Fruit fly (Drosophila melanogaster) whole organism, embryonic: ENCODE data around the gene CG5853.
A peak's percentile ranks its signal among the peaks of the same experiment; 100 is the strongest.

Experiments
- Adf1 ChIP-seq: fragments of 200-800 bp; sonication (Bioruptor generic); IDR thresholded peaks from 2 replicates; pipeline ENCODE4 v1.3.6; 2022; ENCODE audit warnings: missing biosample characterization, missing genetic modification characterization
- CG10543 ChIP-seq: fragments of 200-800 bp; sonication (Bioruptor generic); optimal IDR thresholded peaks from 3 replicates; lab custom pipeline; 2017; ENCODE audit warnings: missing biosample characterization, mild to moderate bottlenecking, missing genetic modification characterization, moderate library complexity
- CG10565 ChIP-seq: fragments of 200-800 bp; sonication (Bioruptor generic); optimal IDR thresholded peaks from 3 replicates; lab custom pipeline; 2016; ENCODE audit warnings: missing biosample characterization, mild to moderate bottlenecking, missing genetic modification characterization
- CG10959 ChIP-seq: fragments of 200-800 bp; sonication (Bioruptor generic); IDR thresholded peaks from 2 replicates; pipeline ENCODE4 v1.3.6; 2022; ENCODE audit warnings: missing biosample characterization, missing genetic modification characterization
- CG11696 ChIP-seq: fragments of 200-800 bp; sonication (Bioruptor generic); IDR thresholded peaks from 2 replicates; pipeline ENCODE4 v1.3.6; 2022; ENCODE audit warnings: missing biosample characterization, missing genetic modification characterization
- CG11723 ChIP-seq: fragments of 200-800 bp; sonication (Bioruptor generic); optimal IDR thresholded peaks from 2 replicates; lab custom pipeline; 2017; ENCODE audit warnings: missing biosample characterization, mild to moderate bottlenecking, missing genetic modification characterization
- CG1603 ChIP-seq: fragments of 200-800 bp; sonication (Bioruptor generic); optimal IDR thresholded peaks from 2 replicates; lab custom pipeline; 2019; ENCODE audit warnings: missing biosample characterization, mild to moderate bottlenecking, missing genetic modification characterization, moderate library complexity
- CG16813 ChIP-seq: fragments of 200-800 bp; sonication (Bioruptor generic); IDR thresholded peaks from 3 replicates; pipeline ENCODE4 v1.3.6; 2022; ENCODE audit warnings: missing biosample characterization, missing genetic modification characterization; ENCODE audit not compliant: partially characterized antibody
- CG16815 ChIP-seq: fragments of 200-800 bp; sonication (Bioruptor generic); optimal IDR thresholded peaks from 3 replicates; lab custom pipeline; 2017; ENCODE audit warnings: missing biosample characterization, mild to moderate bottlenecking, missing genetic modification characterization
- CG17912 ChIP-seq: fragments of 200-800 bp; sonication (Bioruptor generic); optimal IDR thresholded peaks from 2 replicates; lab custom pipeline; 2018; ENCODE audit warnings: missing biosample characterization, mild to moderate bottlenecking, missing genetic modification characterization
- CG18262 ChIP-seq: fragments of 200-800 bp; optimal IDR thresholded peaks from 3 replicates; lab custom pipeline; 2019; ENCODE audit warnings: missing biosample characterization, mild to moderate bottlenecking, missing genetic modification characterization, moderate library complexity
- CG2120 ChIP-seq: fragments of 200-800 bp; sonication (Bioruptor generic); optimal IDR thresholded peaks from 3 replicates; lab custom pipeline; 2016; ENCODE audit warnings: missing biosample characterization, missing genetic modification characterization
- CG2129 ChIP-seq: fragments of 200-800 bp; sonication (Bioruptor generic); IDR thresholded peaks from 2 replicates; pipeline ENCODE4 v1.3.6; 2022; ENCODE audit warnings: missing biosample characterization, missing genetic modification characterization; ENCODE audit not compliant: partially characterized antibody
- CG3065 ChIP-seq: fragments of 200-800 bp; sonication (Bioruptor generic); optimal IDR thresholded peaks from 2 replicates; lab custom pipeline; 2016; ENCODE audit warnings: missing biosample characterization, missing genetic modification characterization
- CG32532 ChIP-seq: fragments of 200-800 bp; sonication (Bioruptor generic); IDR thresholded peaks from 2 replicates; pipeline ENCODE4 v1.3.6; 2022; ENCODE audit warnings: missing biosample characterization, missing genetic modification characterization
- CG33557 ChIP-seq: fragments of 200-800 bp; sonication (Bioruptor generic); optimal IDR thresholded peaks from 2 replicates; lab custom pipeline; 2019; ENCODE audit warnings: missing biosample characterization, mild to moderate bottlenecking, missing genetic modification characterization, moderate library complexity
- CG3838 ChIP-seq: fragments of 200-800 bp; sonication (Bioruptor generic); optimal IDR thresholded peaks from 3 replicates; lab custom pipeline; 2016; ENCODE audit warnings: missing biosample characterization, missing genetic modification characterization
- CG4360 ChIP-seq: fragments of 200-800 bp; sonication (Bioruptor generic); IDR thresholded peaks from 2 replicates; pipeline ENCODE4 v1.3.6; 2022; ENCODE audit warnings: missing biosample characterization, missing genetic modification characterization
- CG7556 ChIP-seq: fragments of 200-800 bp; sonication (Bioruptor generic); optimal IDR thresholded peaks from 2 replicates; lab custom pipeline; 2017; ENCODE audit warnings: missing biosample characterization, mild to moderate bottlenecking, missing genetic modification characterization
- CG7745 ChIP-seq: fragments of 200-800 bp; sonication (Bioruptor generic); optimal IDR thresholded peaks from 2 replicates; lab custom pipeline; 2018; ENCODE audit warnings: missing biosample characterization, mild to moderate bottlenecking, missing genetic modification characterization, moderate library complexity
- CG7987 ChIP-seq: fragments of 200-800 bp; sonication (Bioruptor generic); optimal IDR thresholded peaks from 2 replicates; lab custom pipeline; 2018; ENCODE audit warnings: missing biosample characterization, mild to moderate bottlenecking, missing genetic modification characterization, moderate library complexity
- D19B ChIP-seq: fragments of 200-800 bp; sonication (Bioruptor generic); optimal IDR thresholded peaks from 2 replicates; lab custom pipeline; 2017; ENCODE audit warnings: missing biosample characterization, mild to moderate bottlenecking, missing genetic modification characterization
- E2f1 ChIP-seq: fragments of 200-800 bp; sonication (Bioruptor generic); IDR thresholded peaks from 2 replicates; pipeline ENCODE4 v1.3.6; 2022; ENCODE audit warnings: missing biosample characterization, missing genetic modification characterization
- Fer1 ChIP-seq: fragments of 200-800 bp; sonication (Bioruptor generic); optimal IDR thresholded peaks from 2 replicates; lab custom pipeline; 2017; ENCODE audit warnings: missing biosample characterization, mild to moderate bottlenecking, missing genetic modification characterization
- GATAe ChIP-seq: fragments of 200-800 bp; sonication (Bioruptor generic); conservative IDR thresholded peaks from 2 replicates; pipeline ENCODE4 v1.3.6; 2022; ENCODE audit warnings: missing biosample characterization, missing genetic modification characterization
- H15 ChIP-seq: fragments of 200-800 bp; sonication (Bioruptor generic); IDR thresholded peaks from 3 replicates; pipeline ENCODE4 v1.3.6; 2022; ENCODE audit warnings: missing biosample characterization, missing genetic modification characterization
- HmgZ ChIP-seq: fragments of 200-800 bp; sonication (Bioruptor generic); optimal IDR thresholded peaks from 2 replicates; lab custom pipeline; 2018; ENCODE audit warnings: missing biosample characterization, mild to moderate bottlenecking, missing genetic modification characterization
- Hmr ChIP-seq: fragments of 200-800 bp; sonication (Bioruptor generic); optimal IDR thresholded peaks from 3 replicates; lab custom pipeline; 2017; ENCODE audit warnings: mild to moderate bottlenecking, missing biosample characterization, missing genetic modification reagents, missing genetic modification characterization
- Hr3 ChIP-seq: fragments of 200-800 bp; sonication (Bioruptor generic); optimal IDR thresholded peaks from 3 replicates; lab custom pipeline; 2016; ENCODE audit warnings: missing biosample characterization, missing genetic modification characterization
- Lim3 ChIP-seq: fragments of 200-800 bp; sonication (Bioruptor generic); IDR thresholded peaks from 2 replicates; pipeline ENCODE4 v1.3.6; 2022; ENCODE audit warnings: missing biosample characterization, missing genetic modification characterization
- Myb ChIP-seq: fragments of 200-800 bp; sonication (Bioruptor generic); optimal IDR thresholded peaks from 2 replicates; lab custom pipeline; 2016; ENCODE audit warnings: missing biosample characterization, missing genetic modification characterization
- NC2β ChIP-seq: fragments of 200-800 bp; sonication (Bioruptor generic); optimal IDR thresholded peaks from 2 replicates; lab custom pipeline; 2016; ENCODE audit warnings: missing biosample characterization, missing genetic modification characterization
- NFAT ChIP-seq: fragments of 200-800 bp; sonication (Bioruptor generic); IDR thresholded peaks from 2 replicates; pipeline ENCODE4 v1.3.6; 2022; ENCODE audit warnings: missing biosample characterization, missing genetic modification characterization
- Nf-YA ChIP-seq: fragments of 200-800 bp; sonication (Bioruptor generic); IDR thresholded peaks from 2 replicates; pipeline ENCODE4 v1.3.6; 2022; ENCODE audit warnings: missing biosample characterization, missing genetic modification characterization
- Ravus ChIP-seq: fragments of 200-800 bp; sonication (Bioruptor generic); IDR thresholded peaks from 2 replicates; pipeline ENCODE4 v1.3.6; 2022; ENCODE audit warnings: missing biosample characterization, missing genetic modification characterization
- ab ChIP-seq: fragments of 200-800 bp; sonication (Bioruptor generic); optimal IDR thresholded peaks from 2 replicates; lab custom pipeline; 2016; ENCODE audit warnings: missing biosample characterization, missing genetic modification characterization
- dmrt11E ChIP-seq: fragments of 200-800 bp; sonication (Bioruptor generic); optimal IDR thresholded peaks from 3 replicates; lab custom pipeline; 2018; ENCODE audit warnings: missing biosample characterization, mild to moderate bottlenecking, missing genetic modification characterization, moderate library complexity
- fd3F ChIP-seq: fragments of 200-800 bp; sonication (Bioruptor generic); optimal IDR thresholded peaks from 2 replicates; lab custom pipeline; 2018; ENCODE audit warnings: missing biosample characterization, mild to moderate bottlenecking, missing genetic modification characterization, moderate library complexity
- gem ChIP-seq: fragments of 200-800 bp; sonication (Bioruptor generic); optimal IDR thresholded peaks from 2 replicates; lab custom pipeline; 2019; ENCODE audit warnings: missing biosample characterization, mild to moderate bottlenecking, missing genetic modification characterization, moderate library complexity
- hth ChIP-seq: fragments of >200 bp; optimal IDR thresholded peaks from 2 replicates; lab custom pipeline; 2017; ENCODE audit warnings: inconsistent platforms
- jing ChIP-seq: fragments of 200-800 bp; sonication (Bioruptor generic); optimal IDR thresholded peaks from 2 replicates; lab custom pipeline; 2018; ENCODE audit warnings: missing biosample characterization, mild to moderate bottlenecking, missing genetic modification characterization
- knrl ChIP-seq: fragments of 200-800 bp; sonication (Bioruptor generic); IDR thresholded peaks from 3 replicates; pipeline ENCODE4 v1.3.6; 2022; ENCODE audit warnings: missing biosample characterization, missing genetic modification characterization; ENCODE audit not compliant: partially characterized antibody
- lilli ChIP-seq: fragments of 200-800 bp; sonication (Bioruptor generic); optimal IDR thresholded peaks from 3 replicates; lab custom pipeline; 2016; ENCODE audit warnings: missing biosample characterization, missing genetic modification characterization
- lov ChIP-seq, 2 experiments: fragments of 200-800 bp in 1 of 2; fragments of >200 bp in 1 of 2; sonication (Bioruptor generic) in 1 of 2; IDR thresholded peaks in 1 of 2; optimal IDR thresholded peaks in 1 of 2; 2 replicates in 1 of 2; 3 replicates in 1 of 2; pipeline versions ENCODE4 v1.3.6 to Lab custom; 2017 to 2022; ENCODE audit warnings: missing biosample characterization in 1 of 2, missing genetic modification characterization in 1 of 2
- onecut ChIP-seq: fragments of 200-800 bp; sonication (Bioruptor generic); IDR thresholded peaks from 2 replicates; pipeline ENCODE4 v1.3.6; 2022; ENCODE audit warnings: missing biosample characterization, missing genetic modification characterization
- pzg ChIP-seq: fragments of 200-800 bp; sonication (Bioruptor generic); optimal IDR thresholded peaks from 3 replicates; lab custom pipeline; 2018; ENCODE audit warnings: missing biosample characterization, mild to moderate bottlenecking, missing genetic modification characterization, moderate library complexity
- ro ChIP-seq: fragments of 200-800 bp; sonication (Bioruptor generic); IDR thresholded peaks from 2 replicates; pipeline ENCODE4 v1.3.6; 2022; ENCODE audit warnings: missing biosample characterization, missing genetic modification characterization
- seq ChIP-seq: fragments of 200-800 bp; sonication (Bioruptor generic); IDR thresholded peaks from 2 replicates; pipeline ENCODE4 v1.3.6; 2022; ENCODE audit warnings: missing biosample characterization, missing genetic modification characterization
- vnd ChIP-seq: fragments of 200-800 bp; sonication (Bioruptor generic); IDR thresholded peaks from 3 replicates; pipeline ENCODE4 v1.3.6; 2022; ENCODE audit warnings: missing biosample characterization, missing genetic modification characterization; ENCODE audit not compliant: partially characterized antibody
- wor ChIP-seq: fragments of 200-800 bp; sonication (Bioruptor generic); IDR thresholded peaks from 2 replicates; pipeline ENCODE4 v1.3.6; 2022; ENCODE audit warnings: missing biosample characterization, missing genetic modification characterization

CG5853 gene

dm6 chr2L:9954119-9954518 is 6.7 kb upstream of the CG5853 start, which contains the start of the genes CG13126 and CG4709 (continued):
- TF ChIP-seq Hmr (GFP tag; lab: Kevin White, UChicago) = peak; percentile 91
- peak; percentile 59 for TF ChIP-seq pzg
- peak; percentile 92 for TF ChIP-seq CG32532
- TF ChIP-seq CG7745 (tag; lab: Kevin White, UChicago) = no peak
- TF ChIP-seq HmgZ (tag; lab: Kevin White, UChicago) = peak; percentile 85
- peak; percentile 96 for TF ChIP-seq gem (tag; lab: Kevin White, UChicago)
- peak; percentile 10 for TF ChIP-seq CG1603 (tag; lab: Kevin White, UChicago)
- TF ChIP-seq seq (GFP tag; lab: Robert Waterston, UW) = peak; percentile 66; the same call in 1 of the 2 replicates
- no peak for TF ChIP-seq vnd (GFP tag; lab: Robert Waterston, UW)
- peak; percentile 41 for TF ChIP-seq jing (GFP tag; lab: Kevin White, UChicago)
- TF ChIP-seq E2f1 (GFP tag; lab: Robert Waterston, UW) = peak; percentile 87
- peak; percentile 58 for TF ChIP-seq CG3838 (GFP tag; lab: Kevin White, UChicago)
- peak; percentile 48 for TF ChIP-seq CG4360 (GFP tag; lab: Robert Waterston, UW)
- TF ChIP-seq ab (GFP tag; lab: Kevin White, UChicago) = no peak
- TF ChIP-seq Adf1 (GFP tag; lab: Robert Waterston, UW) = peak; percentile 70
- TF ChIP-seq GATAe = no peak; the same call in 1 of the 2 replicates
- TF ChIP-seq D19B = peak; percentile 81
- TF ChIP-seq CG16815 (GFP tag; lab: Kevin White, UChicago) = peak; percentile 80
- peak; percentile 75 for TF ChIP-seq ro (GFP tag; lab: Robert Waterston, UW)
- peak; percentile 64 for TF ChIP-seq wor
- TF ChIP-seq CG18262 (tag; lab: Kevin White, UChicago) = peak; percentile 97
- peak; percentile 94 for TF ChIP-seq Fer1 (GFP tag; lab: Kevin White, UChicago)
- TF ChIP-seq lov (optimal IDR thresholded peaks at IDR 0.05; lab: Kevin White, UChicago) = no peak
- TF ChIP-seq lov (GFP tag; IDR thresholded peaks at IDR 0.05; lab: Robert Waterston, UW) = peak; percentile 68; the same call in 2 of the 3 replicates
- TF ChIP-seq CG2120 (GFP tag; lab: Kevin White, UChicago) = peak; percentile 82
- peak; percentile 50; the same call in 1 of the 2 replicates for TF ChIP-seq Lim3 (GFP tag; lab: Robert Waterston, UW)
- no peak for TF ChIP-seq CG2129 (GFP tag; lab: Robert Waterston, UW)
- TF ChIP-seq CG3065 (GFP tag; lab: Kevin White, UChicago) = peak; percentile 84
- TF ChIP-seq dmrt11E = peak; percentile 94
- peak; percentile 71 for TF ChIP-seq Nf-YA (GFP tag; lab: Robert Waterston, UW)
- peak; percentile 100 for TF ChIP-seq CG11696 (GFP tag; lab: Robert Waterston, UW)
- peak; percentile 80 for TF ChIP-seq H15 (GFP tag; lab: Robert Waterston, UW)
- peak; percentile 29 for TF ChIP-seq CG17912
- peak; percentile 80 for TF ChIP-seq CG10959 (GFP tag; lab: Robert Waterston, UW)
- TF ChIP-seq hth (lab: Kevin White, UChicago) = no peak
- TF ChIP-seq CG10565 = peak; percentile 51
- TF ChIP-seq CG10543 = peak; percentile 63
- peak; percentile 92 for TF ChIP-seq CG7556 (GFP tag; lab: Kevin White, UChicago)
- TF ChIP-seq CG7987 = peak; percentile 60
- TF ChIP-seq fd3F (GFP tag; lab: Kevin White, UChicago) = peak; percentile 83
- peak; percentile 74 for TF ChIP-seq CG11723 (GFP tag; lab: Kevin White, UChicago)
- TF ChIP-seq Hr3 (GFP tag; lab: Kevin White, UChicago) = peak; percentile 89
- no peak for TF ChIP-seq knrl (GFP tag; lab: Robert Waterston, UW)
- TF ChIP-seq NFAT (GFP tag; lab: Robert Waterston, UW) = peak; percentile 71; the same call in 1 of the 2 replicates
- peak; percentile 71 for TF ChIP-seq onecut (GFP tag; lab: Robert Waterston, UW)
- no peak for TF ChIP-seq Myb (GFP tag; lab: Kevin White, UChicago)
- TF ChIP-seq lilli (GFP tag; lab: Kevin White, UChicago) = peak; percentile 81
- peak; percentile 67 for TF ChIP-seq Ravus (GFP tag; lab: Robert Waterston, UW)
- no peak for TF ChIP-seq CG16813 (GFP tag; lab: Robert Waterston, UW)
- peak; percentile 87 for TF ChIP-seq CG33557 (GFP tag; lab: Kevin White, UChicago)
- TF ChIP-seq NC2β (GFP tag; lab: Kevin White, UChicago) = peak; percentile 9
